Fruit fly (Drosophila melanogaster) whole organism, embryonic: ENCODE measurements around the gene CG43800.

ENCODE experiments used
- CG1024 ChIP-seq: fragments of 200-800 bp; sonication (Bioruptor generic); IDR thresholded peaks from 2 replicates; pipeline ENCODE4 v1.3.6; 2022; ENCODE audit warnings: missing biosample characterization, missing genetic modification characterization
- CG10543 ChIP-seq: fragments of 200-800 bp; sonication (Bioruptor generic); optimal IDR thresholded peaks from 3 replicates; lab custom pipeline; 2017; ENCODE audit warnings: missing biosample characterization, mild to moderate bottlenecking, missing genetic modification characterization, moderate library complexity
- CG11504 ChIP-seq: fragments of 200-800 bp; sonication (Bioruptor generic); optimal IDR thresholded peaks from 3 replicates; lab custom pipeline; 2019; ENCODE audit warnings: missing biosample characterization, mild to moderate bottlenecking, missing genetic modification characterization, moderate library complexity
- CG11696 ChIP-seq: fragments of 200-800 bp; sonication (Bioruptor generic); IDR thresholded peaks from 2 replicates; pipeline ENCODE4 v1.3.6; 2022; ENCODE audit warnings: missing biosample characterization, missing genetic modification characterization
- CG12219 ChIP-seq: fragments of 200-800 bp; sonication (Bioruptor generic); optimal IDR thresholded peaks from 3 replicates; lab custom pipeline; 2018; ENCODE audit warnings: missing biosample characterization, mild to moderate bottlenecking, missing genetic modification characterization
- CG12299 ChIP-seq: fragments of 200-800 bp; sonication (Bioruptor generic); optimal IDR thresholded peaks from 2 replicates; lab custom pipeline; 2018; ENCODE audit warnings: missing biosample characterization, mild to moderate bottlenecking, missing genetic modification characterization
- CG1233 ChIP-seq: fragments of 200-800 bp; sonication (Bioruptor generic); optimal IDR thresholded peaks from 4 replicates; lab custom pipeline; 2018; ENCODE audit warnings: missing biosample characterization, mild to moderate bottlenecking, missing genetic modification characterization
- CG12391 ChIP-seq: fragments of 200-800 bp; sonication (Bioruptor generic); optimal IDR thresholded peaks from 3 replicates; lab custom pipeline; 2018; ENCODE audit warnings: missing biosample characterization, mild to moderate bottlenecking, missing genetic modification characterization, moderate library complexity
- CG12744 ChIP-seq: fragments of 200-800 bp; sonication (Bioruptor generic); optimal IDR thresholded peaks from 2 replicates; lab custom pipeline; 2016; ENCODE audit warnings: missing biosample characterization, missing genetic modification characterization
- CG13894 ChIP-seq: fragments of 200-800 bp; sonication (Bioruptor generic); optimal IDR thresholded peaks from 3 replicates; lab custom pipeline; 2018; ENCODE audit warnings: missing biosample characterization, mild to moderate bottlenecking, missing genetic modification characterization, moderate library complexity
- CG16815 ChIP-seq: fragments of 200-800 bp; sonication (Bioruptor generic); optimal IDR thresholded peaks from 3 replicates; lab custom pipeline; 2017; ENCODE audit warnings: missing biosample characterization, mild to moderate bottlenecking, missing genetic modification characterization
- CG17328 ChIP-seq: fragments of 200-800 bp; sonication (Bioruptor generic); IDR thresholded peaks from 2 replicates; pipeline ENCODE4 v1.3.6; 2022; ENCODE audit warnings: missing biosample characterization, missing genetic modification characterization
- CG17912 ChIP-seq: fragments of 200-800 bp; sonication (Bioruptor generic); optimal IDR thresholded peaks from 2 replicates; lab custom pipeline; 2018; ENCODE audit warnings: missing biosample characterization, mild to moderate bottlenecking, missing genetic modification characterization
- CG18476 ChIP-seq: fragments of 200-800 bp; sonication (Bioruptor generic); optimal IDR thresholded peaks from 2 replicates; lab custom pipeline; 2016; ENCODE audit warnings: missing biosample characterization, mild to moderate bottlenecking, missing genetic modification characterization
- CG18764 ChIP-seq: fragments of 200-800 bp; sonication (Bioruptor generic); optimal IDR thresholded peaks from 3 replicates; lab custom pipeline; 2016; ENCODE audit warnings: missing biosample characterization, missing genetic modification characterization
- CG30020 ChIP-seq: fragments of 200-800 bp; optimal IDR thresholded peaks from 2 replicates; lab custom pipeline; 2019; ENCODE audit warnings: missing biosample characterization, mild to moderate bottlenecking, missing genetic modification characterization, moderate library complexity
- CG33213 ChIP-seq: fragments of 200-800 bp; sonication (Bioruptor generic); optimal IDR thresholded peaks from 3 replicates; lab custom pipeline; 2016; ENCODE audit warnings: missing biosample characterization, missing genetic modification characterization
- CG5245 ChIP-seq: fragments of 200-800 bp; sonication (Bioruptor generic); optimal IDR thresholded peaks from 3 replicates; lab custom pipeline; 2016; ENCODE audit warnings: missing biosample characterization, missing genetic modification characterization
- CG7372 ChIP-seq: fragments of 200-800 bp; sonication (Bioruptor generic); IDR thresholded peaks from 2 replicates; pipeline ENCODE4 v1.3.6; 2022; ENCODE audit warnings: missing biosample characterization, missing genetic modification characterization
- CG8478 ChIP-seq: fragments of >200 bp; optimal IDR thresholded peaks from 2 replicates; lab custom pipeline; 2018
- CG8924 ChIP-seq: fragments of 200-800 bp; optimal IDR thresholded peaks from 3 replicates; lab custom pipeline; 2019; ENCODE audit warnings: missing biosample characterization, mild to moderate bottlenecking, missing genetic modification characterization, moderate library complexity
- CG9817 ChIP-seq: fragments of 200-800 bp; sonication (Bioruptor generic); optimal IDR thresholded peaks from 2 replicates; lab custom pipeline; 2018; ENCODE audit warnings: missing biosample characterization, mild to moderate bottlenecking, missing genetic modification characterization, moderate library complexity
- CrebB ChIP-seq: fragments of 200-800 bp; sonication (Bioruptor generic); optimal IDR thresholded peaks from 3 replicates; lab custom pipeline; 2018; ENCODE audit warnings: missing biosample characterization, mild to moderate bottlenecking, missing genetic modification characterization
- Dek ChIP-seq: fragments of 200-800 bp; sonication (Bioruptor generic); optimal IDR thresholded peaks from 3 replicates; lab custom pipeline; 2019; ENCODE audit warnings: missing biosample characterization, mild to moderate bottlenecking, missing genetic modification characterization, moderate library complexity
- Doc2 ChIP-seq: fragments of 200-800 bp; sonication (Bioruptor generic); IDR thresholded peaks from 2 replicates; pipeline ENCODE4 v1.3.6; 2022; ENCODE audit warnings: missing biosample characterization, missing genetic modification characterization
- Eip74EF ChIP-seq, 2 experiments: fragments of 200-800 bp in 1 of 2; fragments of >200 bp in 1 of 2; sonication (Bioruptor generic) in 1 of 2; optimal IDR thresholded peaks; 2 replicates each; lab custom pipeline; 2017 to 2019; ENCODE audit warnings: missing biosample characterization in 2 of 2, missing genetic modification characterization in 2 of 2, mild to moderate bottlenecking in 1 of 2, moderate library complexity in 1 of 2
- Ets65A ChIP-seq: fragments of 200-800 bp; sonication (Bioruptor generic); peaks from one replicate; lab custom pipeline; 2016; ENCODE audit warnings: missing biosample characterization, missing genetic modification characterization
- H2.0 ChIP-seq: fragments of 200-800 bp; sonication (Bioruptor generic); IDR thresholded peaks from 2 replicates; pipeline ENCODE4 v1.3.6; 2022; ENCODE audit warnings: missing biosample characterization, missing genetic modification characterization
- Hmr ChIP-seq: fragments of 200-800 bp; sonication (Bioruptor generic); optimal IDR thresholded peaks from 3 replicates; lab custom pipeline; 2017; ENCODE audit warnings: mild to moderate bottlenecking, missing biosample characterization, missing genetic modification reagents, missing genetic modification characterization
- Hr39 ChIP-seq: fragments of >200 bp; optimal IDR thresholded peaks from 2 replicates; lab custom pipeline; 2017
- Kr ChIP-seq: fragments of 200-800 bp; sonication (Bioruptor generic); optimal IDR thresholded peaks from 2 replicates; lab custom pipeline; 2017; ENCODE audit warnings: missing biosample characterization, mild to moderate bottlenecking, missing genetic modification characterization
- PHDP ChIP-seq: fragments of 200-800 bp; sonication (Bioruptor generic); optimal IDR thresholded peaks from 3 replicates; lab custom pipeline; 2018; ENCODE audit warnings: missing biosample characterization, mild to moderate bottlenecking, missing genetic modification characterization, moderate library complexity
- Scr ChIP-seq: fragments of 200-800 bp; sonication (Bioruptor generic); IDR thresholded peaks from 2 replicates; pipeline ENCODE4 v1.3.6; 2022; ENCODE audit warnings: missing biosample characterization, missing genetic modification characterization; ENCODE audit not compliant: partially characterized antibody
- Sox100B ChIP-seq: fragments of 200-800 bp; sonication (Bioruptor generic); optimal IDR thresholded peaks from 3 replicates; lab custom pipeline; 2018; ENCODE audit warnings: missing biosample characterization, mild to moderate bottlenecking, missing genetic modification characterization
- ab ChIP-seq: fragments of 200-800 bp; sonication (Bioruptor generic); optimal IDR thresholded peaks from 2 replicates; lab custom pipeline; 2016; ENCODE audit warnings: missing biosample characterization, missing genetic modification characterization
- chif ChIP-seq, 2 experiments: fragments of 200-800 bp; sonication (Bioruptor generic); optimal IDR thresholded peaks; 3 replicates each; lab custom pipeline; 2016; ENCODE audit warnings: missing biosample characterization in 2 of 2, missing genetic modification characterization in 2 of 2
- da ChIP-seq: fragments of 200-800 bp; sonication (Bioruptor generic); optimal IDR thresholded peaks from 2 replicates; lab custom pipeline; 2016; ENCODE audit warnings: missing biosample characterization, missing genetic modification characterization
- danr ChIP-seq: fragments of 200-800 bp; sonication (Bioruptor generic); IDR thresholded peaks from 2 replicates; pipeline ENCODE4 v1.3.6; 2022; ENCODE audit warnings: missing biosample characterization, missing genetic modification characterization
- esg ChIP-seq: fragments of 200-800 bp; sonication (Bioruptor generic); conservative IDR thresholded peaks from 2 replicates; pipeline ENCODE4 v1.3.6; 2022; ENCODE audit warnings: missing biosample characterization, missing genetic modification characterization
- gem ChIP-seq: fragments of 200-800 bp; sonication (Bioruptor generic); optimal IDR thresholded peaks from 2 replicates; lab custom pipeline; 2019; ENCODE audit warnings: missing biosample characterization, mild to moderate bottlenecking, missing genetic modification characterization, moderate library complexity
- grn ChIP-seq: fragments of 200-800 bp; sonication (Bioruptor generic); optimal IDR thresholded peaks from 3 replicates; lab custom pipeline; 2017; ENCODE audit warnings: missing biosample characterization, missing genetic modification characterization
- h ChIP-seq: fragments of >200 bp; optimal IDR thresholded peaks from 2 replicates; lab custom pipeline; 2017
- hb ChIP-seq: fragments of 200-800 bp; sonication (Bioruptor generic); IDR thresholded peaks from 3 replicates; pipeline ENCODE4 v1.3.6; 2022; ENCODE audit warnings: missing biosample characterization, missing genetic modification characterization; ENCODE audit not compliant: partially characterized antibody
- insv ChIP-seq, 2 experiments: fragments of 200-800 bp; sonication (Bioruptor generic); optimal IDR thresholded peaks; 3 replicates each; lab custom pipeline; 2016 to 2018; ENCODE audit warnings: missing biosample characterization in 2 of 2, missing genetic modification characterization in 2 of 2
- pho ChIP-seq: fragments of 200-800 bp; sonication (Bioruptor generic); optimal IDR thresholded peaks from 2 replicates; lab custom pipeline; 2016; ENCODE audit warnings: missing biosample characterization, missing genetic modification characterization
- shn ChIP-seq: fragments of 200-800 bp; sonication (Bioruptor generic); optimal IDR thresholded peaks from 3 replicates; lab custom pipeline; 2016; ENCODE audit warnings: missing biosample characterization, missing genetic modification characterization
- sisA ChIP-seq: fragments of 200-800 bp; sonication (Bioruptor generic); IDR thresholded peaks from 2 replicates; pipeline ENCODE4 v1.3.6; 2022; ENCODE audit warnings: missing biosample characterization, missing genetic modification characterization
- tll ChIP-seq, 2 experiments: fragments of 200-800 bp in 1 of 2; fragments of >200 bp in 1 of 2; sonication (Bioruptor generic) in 1 of 2; optimal IDR thresholded peaks; 2 replicates each; lab custom pipeline; 2017 to 2019; ENCODE audit warnings: missing biosample characterization in 2 of 2, missing genetic modification characterization in 2 of 2, mild to moderate bottlenecking in 1 of 2, moderate library complexity in 1 of 2
- unc-4 ChIP-seq: fragments of 200-800 bp; sonication (Bioruptor generic); IDR thresholded peaks from 2 replicates; pipeline ENCODE4 v1.3.6; 2022; ENCODE audit warnings: missing biosample characterization, missing genetic modification characterization; ENCODE audit not compliant: partially characterized antibody
- vvl ChIP-seq: fragments of 200-800 bp; sonication (Bioruptor generic); IDR thresholded peaks from 2 replicates; pipeline ENCODE4 v1.3.6; 2022; ENCODE audit warnings: missing biosample characterization, missing genetic modification characterization

CG43800 gene

dm6 chr2L:7219650-7220267, 12.9 kb downstream of the CG43800 start, which contains the start of gene CG13784 (continued):
- TF ChIP-seq CG18764 (GFP tag; lab: Kevin White, UChicago) (no peak), CG10543 (GFP tag; lab: Kevin White, UChicago) (peak; percentile 59), Doc2 (GFP tag; lab: Robert Waterston, UW) (no peak), Kr (GFP tag; lab: Kevin White, UChicago) (no peak), Sox100B (GFP tag; lab: Kevin White, UChicago) (no peak), H2.0 (0 out of 2 replicates have a peak, but pooled peaks have one; percentile 26), CG30020 (tag; lab: Kevin White, UChicago) (peak; percentile 81), da (no peak), tll (GFP tag; optimal IDR thresholded peaks at IDR 0.05; lab: Kevin White, UChicago) (no peak), CG18476 (GFP tag; lab: Kevin White, UChicago) (no peak), CG8478 (lab: Kevin White, UChicago) (no peak), CG1233 (GFP tag; lab: Kevin White, UChicago) (peak; percentile 7), shn (GFP tag; lab: Kevin White, UChicago) (peak; percentile 8), CG11504 (tag; lab: Kevin White, UChicago) (peak; percentile 56), CG7372 (GFP tag; lab: Robert Waterston, UW) (no peak), CrebB (tag; lab: Kevin White, UChicago) (peak; percentile 45), Hmr (GFP tag; lab: Kevin White, UChicago) (peak; percentile 65), CG33213 (GFP tag; lab: Kevin White, UChicago) (peak; percentile 69), CG5245 (GFP tag; lab: Kevin White, UChicago) (no peak), PHDP (tag; lab: Kevin White, UChicago) (peak; percentile 35), h (lab: Kevin White, UChicago) (no peak), grn (GFP tag; lab: Kevin White, UChicago) (no peak), vvl (GFP tag; lab: Robert Waterston, UW) (peak; percentile 64), CG1024 (GFP tag; lab: Robert Waterston, UW) (peak; percentile 60; the same call in 1 of the 2 replicates), CG12391 (tag; lab: Kevin White, UChicago) (peak; percentile 63), chif (GFP tag; optimal IDR thresholded peaks at IDR 0.05; lab: Kevin White, UChicago) (no peak), Eip74EF (GFP tag; optimal IDR thresholded peaks at IDR 0.05; lab: Kevin White, UChicago) (peak in 1 of 2 experiments; percentile 32), pho (GFP tag; lab: Kevin White, UChicago) (peak; percentile 43), CG17328 (GFP tag; lab: Robert Waterston, UW) (peak; percentile 21; the same call in 1 of the 2 replicates), Hr39 (lab: Kevin White, UChicago) (no peak), CG12219 (peak; percentile 12), CG12744 (no peak), ab (no peak), unc-4 (peak; percentile 58), gem (tag; lab: Kevin White, UChicago) (peak; percentile 34), CG12299 (tag; lab: Kevin White, UChicago) (peak; percentile 45), Dek (tag; lab: Kevin White, UChicago) (peak; percentile 69), CG13894 (peak; percentile 76), danr (no peak), CG11696 (GFP tag; lab: Robert Waterston, UW) (0 out of 2 replicates have a peak, but pooled peaks have one; percentile 5), CG9817 (tag; lab: Kevin White, UChicago) (no peak), Scr (GFP tag; lab: Robert Waterston, UW) (peak; percentile 69), Ets65A (GFP tag; lab: Kevin White, UChicago) (peak; percentile 94), CG8924 (tag; lab: Kevin White, UChicago) (peak; percentile 68), CG16815 (GFP tag; lab: Kevin White, UChicago) (no peak), insv (GFP tag; optimal IDR thresholded peaks at IDR 0.05; lab: Kevin White, UChicago) (peak in 1 of 2 experiments; percentile 41), sisA (GFP tag; lab: Robert Waterston, UW) (no peak), CG17912 (GFP tag; lab: Kevin White, UChicago) (no peak), hb (GFP tag; lab: Robert Waterston, UW) (no peak), esg (GFP tag; lab: Robert Waterston, UW) (no peak)
